Fruit fly (Drosophila melanogaster) whole organism, adult: ENCODE data around the gene MtnD.

ENCODE experiments used
- CG11617 ChIP-seq: fragments of 200-800 bp; sonication (Bioruptor generic); optimal IDR thresholded peaks from 2 replicates; lab custom pipeline; 2017; ENCODE audit warnings: mild to moderate bottlenecking, missing biosample characterization, missing genetic modification reagents, missing genetic modification characterization
- CG12768 ChIP-seq: fragments of 200-800 bp; sonication (Bioruptor generic); optimal IDR thresholded peaks from 2 replicates; lab custom pipeline; 2017; ENCODE audit warnings: missing biosample characterization, missing genetic modification characterization, mild to moderate bottlenecking, moderate library complexity, missing genetic modification reagents
- CG14711 ChIP-seq: fragments of 200-800 bp; sonication (Bioruptor generic); optimal IDR thresholded peaks from 2 replicates; lab custom pipeline; 2018; ENCODE audit warnings: missing biosample characterization, mild to moderate bottlenecking, missing genetic modification characterization, moderate library complexity
- CG1620 ChIP-seq: fragments of 200-800 bp; sonication (Bioruptor generic); optimal IDR thresholded peaks from 2 replicates; lab custom pipeline; 2016; ENCODE audit warnings: missing biosample characterization, missing genetic modification characterization
- CG33017 ChIP-seq: fragments of 200-800 bp; sonication (Bioruptor generic); optimal IDR thresholded peaks from 2 replicates; lab custom pipeline; 2018; ENCODE audit warnings: missing biosample characterization, mild to moderate bottlenecking, missing genetic modification characterization, moderate library complexity
- CG5204 ChIP-seq: fragments of 200-800 bp; sonication (Bioruptor generic); optimal IDR thresholded peaks from 2 replicates; lab custom pipeline; 2016; ENCODE audit warnings: missing biosample characterization, missing genetic modification characterization
- CG7045 ChIP-seq: fragments of 200-800 bp; sonication (Bioruptor generic); optimal IDR thresholded peaks from 2 replicates; lab custom pipeline; 2017; ENCODE audit warnings: missing biosample characterization, mild to moderate bottlenecking, missing genetic modification characterization
- CG7101 ChIP-seq: fragments of 200-800 bp; sonication (Bioruptor generic); optimal IDR thresholded peaks from 2 replicates; lab custom pipeline; 2018; ENCODE audit warnings: missing biosample characterization, mild to moderate bottlenecking, missing genetic modification characterization, moderate library complexity
- Clk ChIP-seq: fragments of 200-800 bp; sonication (Bioruptor generic); optimal IDR thresholded peaks from 2 replicates; lab custom pipeline; 2017; ENCODE audit warnings: missing biosample characterization, missing genetic modification characterization
- Crg-1 ChIP-seq: fragments of 200-800 bp; sonication (Bioruptor generic); optimal IDR thresholded peaks from 2 replicates; lab custom pipeline; 2016; ENCODE audit warnings: missing biosample characterization, missing genetic modification characterization
- Hr96 ChIP-seq: fragments of 200-800 bp; sonication (Bioruptor generic); optimal IDR thresholded peaks from 2 replicates; lab custom pipeline; 2016; ENCODE audit warnings: missing biosample characterization, missing genetic modification characterization
- Mnt ChIP-seq: fragments of 200-800 bp; sonication (Bioruptor generic); optimal IDR thresholded peaks from 2 replicates; lab custom pipeline; 2016; ENCODE audit warnings: missing biosample characterization, mild to moderate bottlenecking, missing genetic modification characterization
- bab1 ChIP-seq: fragments of 200-800 bp; sonication (Bioruptor generic); optimal IDR thresholded peaks from 3 replicates; lab custom pipeline; 2019; ENCODE audit warnings: missing biosample characterization, mild to moderate bottlenecking, missing genetic modification characterization, moderate library complexity
- cic ChIP-seq: fragments of 200-800 bp; sonication (Bioruptor generic); optimal IDR thresholded peaks from 2 replicates; lab custom pipeline; 2017; ENCODE audit warnings: missing biosample characterization, mild to moderate bottlenecking, missing genetic modification characterization, moderate library complexity
- cnc ChIP-seq, 2 experiments: fragments of >200 bp; optimal IDR thresholded peaks; 2 replicates each; lab custom pipeline; 2017
- kay ChIP-seq: fragments of 200-800 bp; sonication (Bioruptor generic); peaks from one replicate; lab custom pipeline; 2016; ENCODE audit warnings: missing biosample characterization, missing genetic modification characterization, borderline replicate concordance
- ovo ChIP-seq: fragments of 200-800 bp; sonication (Bioruptor generic); optimal IDR thresholded peaks from 2 replicates; lab custom pipeline; 2016; ENCODE audit warnings: missing biosample characterization, missing genetic modification characterization
- pad ChIP-seq: fragments of 200-800 bp; sonication (Bioruptor generic); optimal IDR thresholded peaks from 3 replicates; lab custom pipeline; 2017; ENCODE audit warnings: missing biosample characterization, missing genetic modification characterization, mild to moderate bottlenecking, moderate library complexity, missing genetic modification reagents
- tj ChIP-seq: fragments of 200-800 bp; sonication (Bioruptor generic); optimal IDR thresholded peaks from 3 replicates; lab custom pipeline; 2017; ENCODE audit warnings: missing biosample characterization, mild to moderate bottlenecking, missing genetic modification characterization, moderate library complexity
- toe ChIP-seq: fragments of 200-800 bp; sonication (Bioruptor generic); optimal IDR thresholded peaks from 2 replicates; lab custom pipeline; 2016; ENCODE audit warnings: missing biosample characterization, missing genetic modification characterization

MtnD gene

dm6 chr3R:20534575-20534974 lies at the start of gene MtnD, which contains the start of gene MtnE:
MtnD (plus strand) TSS chr3R:20534962.
MtnE (minus strand) TSS chr3R:20534704.
- TF ChIP-seq CG7101 (no peak), cnc (optimal IDR thresholded peaks at IDR 0.05; lab: Kevin White, UChicago) (peak in 1 of 2 experiments; percentile 46), CG12768 (GFP tag; lab: Kevin White, UChicago) (no peak), CG1620 (GFP tag; lab: Kevin White, UChicago) (no peak), Crg-1 (GFP tag; lab: Kevin White, UChicago) (no peak), bab1 (GFP tag; lab: Kevin White, UChicago) (no peak), cic (GFP tag; lab: Kevin White, UChicago) (peak; percentile 71), CG33017 (tag; lab: Kevin White, UChicago) (no peak), Clk (GFP tag; lab: Kevin White, UChicago) (no peak), CG14711 (tag; lab: Kevin White, UChicago) (no peak), toe (GFP tag; lab: Kevin White, UChicago) (no peak), kay (peak; percentile 24)

- TF ChIP-seq pad (GFP tag; lab: Kevin White, UChicago) (no peak), Mnt (GFP tag; lab: Kevin White, UChicago) (no peak), CG5204 (GFP tag; lab: Kevin White, UChicago) (no peak), CG7045 (GFP tag; lab: Kevin White, UChicago) (no peak), toe (GFP tag; lab: Kevin White, UChicago) (no peak), Hr96 (GFP tag; lab: Kevin White, UChicago) (no peak), bab1 (GFP tag; lab: Kevin White, UChicago) (no peak), kay (no peak), CG33017 (tag; lab: Kevin White, UChicago) (no peak), ovo (no peak), tj (GFP tag; lab: Kevin White, UChicago) (no peak), Crg-1 (GFP tag; lab: Kevin White, UChicago) (no peak), CG7101 (no peak), cic (GFP tag; lab: Kevin White, UChicago) (no peak)
Measured at dm6 chr3R:20501327-20501726, 33.4 kb upstream of the MtnD start, which contains the start of gene Dic2. Dic2 (minus strand) TSS chr3R:20501427.

- TF ChIP-seq bab1 (GFP tag; lab: Kevin White, UChicago): no peak
- TF ChIP-seq Mnt (GFP tag; lab: Kevin White, UChicago): no peak
- no peak for TF ChIP-seq cic (GFP tag; lab: Kevin White, UChicago)
- TF ChIP-seq ovo: no peak
- no peak for TF ChIP-seq kay
- TF ChIP-seq CG1620 (GFP tag; lab: Kevin White, UChicago): no peak
- TF ChIP-seq CG12768 (GFP tag; lab: Kevin White, UChicago): no peak
- TF ChIP-seq CG14711 (tag; lab: Kevin White, UChicago): no peak
- no peak for TF ChIP-seq toe (GFP tag; lab: Kevin White, UChicago)
- TF ChIP-seq CG7045 (GFP tag; lab: Kevin White, UChicago): no peak
- TF ChIP-seq CG11617: no peak
- no peak for TF ChIP-seq CG7101
Measured at dm6 chr3R:20501910-20502309, 32.9 kb upstream of the MtnD start, which contains the start of gene CG46441. CG46441 (minus strand) TSS chr3R:20502010.

- TF ChIP-seq kay (peak; percentile 59), CG1620 (GFP tag; lab: Kevin White, UChicago) (no peak)
Measured at dm6 chr3R:20503646-20504045, 31.1 kb upstream of the MtnD start, which contains the start of gene MtnB. MtnB (minus strand) TSS chr3R:20503746.

DNA sequence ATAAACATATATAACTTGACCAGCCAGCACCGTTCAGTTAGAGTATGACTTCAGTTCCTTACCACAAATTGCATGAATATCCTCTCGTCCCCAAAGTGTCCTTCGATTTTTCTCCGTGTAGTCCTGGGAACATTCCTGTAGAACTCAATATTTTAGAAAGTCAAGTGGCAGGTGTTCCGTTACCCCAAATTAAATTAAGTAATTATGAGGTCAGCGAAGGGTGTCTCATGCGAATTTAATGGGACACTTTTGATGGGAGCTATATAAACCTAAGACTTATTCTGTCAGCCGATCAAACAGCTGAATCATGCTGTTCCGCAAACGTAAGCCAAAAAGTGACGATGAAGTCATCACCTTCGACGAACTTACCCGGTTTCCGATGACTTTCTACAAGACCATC lies 30.3 kb upstream of the MtnD start, which contains the start of gene Or92a:
Gene Or92a (plus strand): TSS at position 301 of the 400 bp plus-strand sequence.
- no peak for TF ChIP-seq Crg-1 (GFP tag; lab: Kevin White, UChicago)
- no peak for TF ChIP-seq Mnt (GFP tag; lab: Kevin White, UChicago)
- no peak for TF ChIP-seq ovo
- TF ChIP-seq Clk (GFP tag; lab: Kevin White, UChicago): no peak
- TF ChIP-seq CG7045 (GFP tag; lab: Kevin White, UChicago): no peak
- no peak for TF ChIP-seq cnc (optimal IDR thresholded peaks at IDR 0.05; lab: Kevin White, UChicago)
- no peak for TF ChIP-seq kay
- no peak for TF ChIP-seq CG7101
- no peak for TF ChIP-seq toe (GFP tag; lab: Kevin White, UChicago)
- TF ChIP-seq Hr96 (GFP tag; lab: Kevin White, UChicago): no peak
- no peak for TF ChIP-seq tj (GFP tag; lab: Kevin White, UChicago)
- TF ChIP-seq bab1 (GFP tag; lab: Kevin White, UChicago): no peak
- no peak for TF ChIP-seq CG14711 (tag; lab: Kevin White, UChicago)
- TF ChIP-seq CG1620 (GFP tag; lab: Kevin White, UChicago): no peak
- TF ChIP-seq CG11617: no peak
- no peak for TF ChIP-seq CG12768 (GFP tag; lab: Kevin White, UChicago)
- TF ChIP-seq cic (GFP tag; lab: Kevin White, UChicago): no peak
- TF ChIP-seq CG5204 (GFP tag; lab: Kevin White, UChicago): no peak

DNA sequence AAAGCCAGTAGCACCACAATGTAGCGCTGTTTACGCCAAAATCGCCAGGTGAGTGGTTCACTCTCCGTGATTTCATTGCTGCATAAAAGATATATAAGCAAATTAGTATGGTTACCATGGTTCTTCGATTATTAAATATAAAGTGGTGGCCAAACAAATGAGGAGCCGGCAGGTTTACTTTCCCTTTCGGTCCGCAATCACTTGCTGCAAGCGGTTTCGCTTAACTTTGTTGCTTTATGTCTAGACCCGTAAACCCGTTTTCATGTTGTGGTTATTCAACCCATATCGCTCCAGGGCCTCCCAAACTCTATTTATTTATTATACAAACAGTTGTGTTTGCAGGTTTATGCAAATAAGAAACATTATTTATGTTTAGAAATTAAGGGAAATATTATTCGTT lies 25.4 kb upstream of the MtnD start:
- TF ChIP-seq ovo: no peak
- TF ChIP-seq CG14711 (tag; lab: Kevin White, UChicago): no peak
- TF ChIP-seq tj (GFP tag; lab: Kevin White, UChicago): no peak
- TF ChIP-seq bab1 (GFP tag; lab: Kevin White, UChicago): no peak
- TF ChIP-seq Hr96 (GFP tag; lab: Kevin White, UChicago): no peak
- TF ChIP-seq Crg-1 (GFP tag; lab: Kevin White, UChicago): no peak
- no peak for TF ChIP-seq CG12768 (GFP tag; lab: Kevin White, UChicago)
